Worm (Caenorhabditis elegans): ENCODE results near the gene srlf-13.

srlf-13 gene

DNA sequence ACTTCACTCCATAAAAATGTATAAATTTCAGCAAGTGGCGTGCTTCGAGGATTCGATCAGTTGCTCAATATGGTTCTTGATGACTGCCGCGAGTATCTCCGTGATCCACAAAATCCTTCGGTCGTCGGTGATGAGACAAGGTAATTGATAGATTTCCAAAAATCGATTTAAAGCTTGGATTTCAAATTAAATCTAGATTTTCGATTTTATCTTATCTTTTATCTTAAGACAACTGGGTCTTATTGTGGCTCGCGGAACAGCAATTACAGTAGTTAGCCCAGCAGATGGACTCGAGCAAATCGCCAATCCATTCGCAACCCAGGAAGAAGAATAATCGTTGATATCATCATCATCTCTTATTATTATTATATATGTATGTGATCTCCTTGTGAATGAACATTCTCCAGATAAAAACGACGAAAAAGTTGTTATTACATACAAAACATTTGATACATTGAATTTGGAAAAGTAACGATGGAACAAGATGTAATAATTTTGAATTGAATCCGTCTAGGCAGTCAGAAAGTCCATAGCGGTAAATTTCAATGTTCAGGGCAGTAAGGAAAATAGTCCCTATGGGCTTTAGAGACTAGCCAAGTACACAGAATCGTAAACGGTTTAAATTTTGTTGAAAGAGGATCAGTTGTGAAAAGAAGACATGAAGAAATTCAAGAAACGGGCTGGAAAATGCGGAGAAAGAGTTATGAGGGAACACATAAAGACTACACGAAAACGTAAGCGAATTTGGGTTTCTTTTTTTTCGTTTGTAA, 37.5 kb upstream of the srlf-13 start (continued):
- TF ChIP-seq zip-11 (GFP tag; IDR thresholded peaks at IDR 0.05) (no peak), ceh-28 (tag; optimal IDR thresholded peaks at IDR 0.05) (no peak), ceh-62 (tag; optimal IDR thresholded peaks at IDR 0.05) (no peak), dmd-8 (GFP tag; IDR thresholded peaks at IDR 0.05) (no peak), madf-5 (GFP tag; IDR thresholded peaks at IDR 0.05) (no peak), daf-8 (GFP tag; IDR thresholded peaks at IDR 0.05) (no peak), ztf-11 (tag; optimal IDR thresholded peaks at IDR 0.05) (no peak), nhr-102 (tag; optimal IDR thresholded peaks at IDR 0.05) (peak; percentile 35), nhr-25 (tag; optimal IDR thresholded peaks at IDR 0.05; ENCODE audit: borderline replicate concordance, insufficient read depth) (no peak), lin-29 (GFP tag; IDR thresholded peaks at IDR 0.05) (no peak), dmd-6 (GFP tag; IDR thresholded peaks at IDR 0.05) (0 out of 2 replicates have a peak, but pooled peaks have one; percentile 8), nhr-77 (tag; optimal IDR thresholded peaks at IDR 0.05) (peak; percentile 70), nhr-6 (tag; optimal IDR thresholded peaks at IDR 0.05) (no peak), nhr-28 (tag; optimal IDR thresholded peaks at IDR 0.05) (no peak), pha-4 (GFP tag; IDR thresholded peaks at IDR 0.05) (peak; percentile 66; the same call in 1 of the 2 replicates), pha-4 (tag; optimal IDR thresholded peaks at IDR 0.05) (no peak), nhr-11 (tag; optimal IDR thresholded peaks at IDR 0.05) (no peak), F49E8.2 (tag; optimal IDR thresholded peaks at IDR 0.05; ENCODE audit: borderline replicate concordance) (no peak), aha-1 (tag) (peak; percentile 56), lin-39 (tag; optimal IDR thresholded peaks at IDR 0.05) (no peak), Y75B8A.6 (GFP tag; IDR thresholded peaks at IDR 0.05) (no peak), snpc-4 (tag; optimal IDR thresholded peaks at IDR 0.05) (no peak), lsy-2 (tag; optimal IDR thresholded peaks at IDR 0.05) (peak; percentile 2 to 66), nhr-48 (tag; optimal IDR thresholded peaks at IDR 0.05) (peak; percentile 49), R02D3.7 (tag; optimal IDR thresholded peaks at IDR 0.05) (no peak), T20F7.1 (GFP tag; optimal IDR thresholded peaks at IDR 0.05) (peak; percentile 63), nhr-10 (tag; optimal IDR thresholded peaks at IDR 0.05) (no peak), cey-2 (tag; optimal IDR thresholded peaks at IDR 0.05; ENCODE audit: borderline replicate concordance, insufficient read depth) (no peak), pqm-1 (tag; optimal IDR thresholded peaks at IDR 0.05) (no peak), spr-1 (tag; optimal IDR thresholded peaks at IDR 0.05) (peak; percentile 20), set-16 (GFP tag; IDR thresholded peaks at IDR 0.05) (no peak), daf-19 (GFP tag; conservative IDR thresholded peaks at IDR 0.05) (no peak), ztf-7 (tag; optimal IDR thresholded peaks at IDR 0.05) (no peak), lim-7 (GFP tag; IDR thresholded peaks at IDR 0.05) (peak; percentile 14; the same call in 1 of the 2 replicates), skn-1 (tag; optimal IDR thresholded peaks at IDR 0.05) (no peak), attf-4 (tag; optimal IDR thresholded peaks at IDR 0.05) (no peak), nhr-237 (tag; optimal IDR thresholded peaks at IDR 0.05) (no peak), lin-15B (tag; optimal IDR thresholded peaks at IDR 0.05) (no peak), hif-1 (tag; optimal IDR thresholded peaks at IDR 0.05) (peak in 1 of 2 experiments; percentile 23), zag-1 (tag; optimal IDR thresholded peaks at IDR 0.05) (no peak), hmg-1.1 (GFP tag; IDR thresholded peaks at IDR 0.05) (peak; percentile 52; the same call in 1 of the 2 replicates), daf-16 (GFP tag; optimal IDR thresholded peaks at IDR 0.05) (no peak), daf-16 (tag; optimal IDR thresholded peaks at IDR 0.05) (peak; percentile 30), lin-38 (GFP tag; IDR thresholded peaks at IDR 0.05) (peak; percentile 58), ceh-32 (tag; optimal IDR thresholded peaks at IDR 0.05; ENCODE audit: poor library complexity) (no peak), zfp-3 (GFP tag; conservative IDR thresholded peaks at IDR 0.05) (peak; percentile 84), hlh-30 (tag; optimal IDR thresholded peaks at IDR 0.05; ENCODE audit: insufficient read depth) (peak; percentile 35), unc-62 (GFP tag; optimal IDR thresholded peaks at IDR 0.05 in 1 of 2) (peak in 1 of 2 experiments; percentile 65), unc-62 (tag; optimal IDR thresholded peaks at IDR 0.05) (no peak), lin-13 (GFP tag; optimal IDR thresholded peaks at IDR 0.05) (no peak), Y105C5A.15 (GFP tag; IDR thresholded peaks at IDR 0.05) (no peak)
